Fruit fly (Drosophila melanogaster): ENCODE measurements around the gene Ets21C.

DNA sequence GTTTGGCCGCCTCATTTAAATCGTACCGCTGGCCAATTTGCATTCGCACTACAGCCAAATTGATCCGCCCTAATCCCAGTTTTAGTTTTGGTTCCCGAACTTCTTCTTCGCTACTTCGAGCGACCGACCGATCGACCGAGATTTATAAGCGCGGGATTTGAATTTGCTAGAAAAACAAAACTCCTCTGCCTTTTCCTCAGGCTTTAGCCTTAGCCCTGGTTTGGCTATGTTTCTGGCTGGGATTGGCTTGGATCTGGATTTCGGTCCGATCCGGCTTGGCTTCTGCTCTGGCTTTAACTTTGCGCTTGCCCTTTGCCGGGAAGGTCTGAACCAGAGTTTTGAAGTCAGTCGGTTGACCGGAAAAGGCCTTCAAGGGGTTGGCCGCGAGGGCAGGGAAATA lies 49.1 kb upstream of the Ets21C start:
- TF ChIP-seq CG8478 (optimal IDR thresholded peaks at IDR 0.05) (no peak), CTCF (optimal IDR thresholded peaks at IDR 0.05) (peak in 1 of 2 experiments; percentile 20)
